Fruit fly (Drosophila melanogaster): Measurements from ENCODE around the gene eyg.

dm6 chr3L:12432392-12433012 is 35.3 kb downstream of the eyg start, which contains the start of gene toe:
- TF ChIP-seq h (GFP tag; optimal IDR thresholded peaks at IDR 0.05) (no peak), sage (GFP tag; optimal IDR thresholded peaks at IDR 0.05) (no peak), OdsH (GFP tag; optimal IDR thresholded peaks at IDR 0.05) (no peak)
